Worm (Caenorhabditis elegans) whole organism, mixed stage, embryonic: ENCODE data around the gene F22F4.5.

ENCODE experiments used
- ceh-39 ChIP-seq: fragments of 150-350 bp; optimal IDR thresholded peaks from 2 replicates; lab custom pipeline; 2014; ENCODE audit warnings: missing biosample characterization, missing genetic modification characterization
- ceh-43 ChIP-seq: fragments of 200-800 bp; sonication (Bioruptor generic); optimal IDR thresholded peaks from 2 replicates; lab custom pipeline; 2018; ENCODE audit warnings: mild to moderate bottlenecking, missing genetic modification characterization, moderate library complexity, missing compliant biosample characterization
- ceh-83 ChIP-seq: fragments of 200-800 bp; sonication (Bioruptor generic); optimal IDR thresholded peaks from 2 replicates; lab custom pipeline; 2018; ENCODE audit warnings: mild to moderate bottlenecking, missing genetic modification characterization, missing compliant biosample characterization
- hlh-1 ChIP-seq: fragments of 150-350 bp; optimal IDR thresholded peaks from 2 replicates; lab custom pipeline; 2014; ENCODE audit warnings: missing biosample characterization, missing genetic modification reagents, missing genetic modification characterization
- lin-13 ChIP-seq: fragments of 150-350 bp; optimal IDR thresholded peaks from 2 replicates; lab custom pipeline; 2014; ENCODE audit warnings: missing biosample characterization, missing genetic modification characterization
- lsy-2 ChIP-seq: fragments of 150-350 bp; optimal IDR thresholded peaks from 2 replicates; lab custom pipeline; 2014; ENCODE audit warnings: missing biosample characterization, missing genetic modification characterization
- nhr-12 ChIP-seq: fragments of 150-350 bp; optimal IDR thresholded peaks from 2 replicates; lab custom pipeline; 2014; ENCODE audit warnings: missing biosample characterization, missing genetic modification characterization
- nhr-237 ChIP-seq: fragments of 150-350 bp; optimal IDR thresholded peaks from 2 replicates; lab custom pipeline; 2014; ENCODE audit warnings: missing biosample characterization, missing genetic modification characterization
- pha-4 ChIP-seq: fragments of 150-350 bp; optimal IDR thresholded peaks from 2 replicates; lab custom pipeline; 2018; ENCODE audit warnings: missing biosample characterization, missing genetic modification reagents, missing genetic modification characterization
- snpc-4 ChIP-seq: fragments of 150-350 bp; optimal IDR thresholded peaks from 2 replicates; lab custom pipeline; 2014; ENCODE audit warnings: missing biosample characterization, missing genetic modification characterization
- unc-120 ChIP-seq: sonication (generic microtip); optimal IDR thresholded peaks from 2 replicates; lab custom pipeline; 2017; ENCODE audit warnings: missing genetic modification characterization, missing compliant biosample characterization; ENCODE audit not compliant: poor library complexity, severe bottlenecking
- unc-39 ChIP-seq: fragments of 150-350 bp; optimal IDR thresholded peaks from 2 replicates; lab custom pipeline; 2014; ENCODE audit warnings: missing biosample characterization, missing genetic modification characterization
- unc-62 ChIP-seq: fragments of 150-350 bp; optimal IDR thresholded peaks from 2 replicates; lab custom pipeline; 2014; ENCODE audit warnings: missing biosample characterization, missing genetic modification reagents, missing genetic modification characterization
- ztf-11 ChIP-seq: fragments of 150-350 bp; optimal IDR thresholded peaks from 2 replicates; lab custom pipeline; 2014; ENCODE audit warnings: missing biosample characterization, missing genetic modification characterization

DNA sequence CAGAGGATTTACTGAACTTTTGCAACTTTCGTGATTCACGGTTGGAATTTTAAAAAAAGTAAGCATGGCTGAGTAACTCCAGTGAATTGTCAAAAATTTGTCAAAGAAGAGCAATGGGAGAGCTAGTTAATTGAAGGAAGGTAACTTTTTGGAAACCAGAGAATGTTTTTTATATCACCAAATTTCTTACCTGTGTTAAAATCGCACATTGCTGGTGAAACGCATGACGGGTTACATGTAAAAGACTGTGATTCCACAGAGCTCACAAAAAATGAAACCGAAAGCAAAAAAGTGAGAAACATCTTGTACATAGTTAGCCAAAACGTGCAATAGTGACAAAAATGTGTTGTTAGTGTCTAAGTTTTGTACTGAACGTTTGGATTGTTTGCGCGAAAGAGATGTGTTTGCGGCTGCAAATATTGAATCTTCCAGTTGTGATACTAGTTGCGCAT lies 6.5 kb upstream of the F22F4.5 start, which contains the start of gene F22F4.9:
- TF ChIP-seq lsy-2 = no peak
- TF ChIP-seq snpc-4 (tag; lab: Kevin White, UChicago) = no peak
- TF ChIP-seq ceh-83 (GFP tag; lab: Kevin White, UChicago) = no peak
- no peak for TF ChIP-seq ztf-11 (tag; lab: Kevin White, UChicago)
- TF ChIP-seq ceh-39 (tag; lab: Kevin White, UChicago) = no peak
- TF ChIP-seq nhr-12 = no peak
- no peak for TF ChIP-seq unc-120 (tag; lab: Kevin White, UChicago)
- no peak for TF ChIP-seq lin-13
- TF ChIP-seq ceh-43 (GFP tag; lab: Kevin White, UChicago) = no peak
- no peak for TF ChIP-seq unc-62
- no peak for TF ChIP-seq unc-39
- no peak for TF ChIP-seq hlh-1 (tag; lab: Kevin White, UChicago)
- no peak for TF ChIP-seq pha-4 (tag; lab: Kevin White, UChicago)
- no peak for TF ChIP-seq nhr-237 (tag; lab: Kevin White, UChicago)
